Worm (Caenorhabditis elegans) whole organism, L2 larva: ENCODE results near the gene vab-1.

ENCODE experiments used
- C34F6.9 ChIP-seq: fragments of 150-350 bp; optimal IDR thresholded peaks from 2 replicates; lab custom pipeline; 2014; ENCODE audit warnings: missing biosample characterization, missing genetic modification characterization
- blmp-1 ChIP-seq: sonication (generic microtip); optimal IDR thresholded peaks from 2 replicates; lab custom pipeline; 2017; ENCODE audit warnings: missing genetic modification characterization, mild to moderate bottlenecking, missing compliant biosample characterization, antibody characterized with exemption, moderate library complexity; ENCODE audit not compliant: insufficient read depth
- ceh-82 ChIP-seq: fragments of 150-350 bp; optimal IDR thresholded peaks from 2 replicates; lab custom pipeline; 2014; ENCODE audit warnings: missing biosample characterization, missing genetic modification characterization
- nhr-77 ChIP-seq: fragments of 150-350 bp; optimal IDR thresholded peaks from 2 replicates; lab custom pipeline; 2014; ENCODE audit warnings: missing biosample characterization, missing genetic modification characterization
- ztf-4 ChIP-seq: fragments of 150-350 bp; optimal IDR thresholded peaks from 2 replicates; lab custom pipeline; 2014; ENCODE audit warnings: missing biosample characterization, missing genetic modification characterization

- TF ChIP-seq ztf-4 (no peak), C34F6.9 (no peak), ceh-82 (tag; lab: Kevin White, UChicago) (no peak), blmp-1 (tag; lab: Kevin White, UChicago) (no peak), nhr-77 (tag; lab: Kevin White, UChicago) (no peak)
Measured at ce11 chrII:4579375-4579774, 7.6 kb downstream of the vab-1 start.
